Worm (Caenorhabditis elegans): ENCODE measurements around the gene lat-1.

Gene lat-1

DNA sequence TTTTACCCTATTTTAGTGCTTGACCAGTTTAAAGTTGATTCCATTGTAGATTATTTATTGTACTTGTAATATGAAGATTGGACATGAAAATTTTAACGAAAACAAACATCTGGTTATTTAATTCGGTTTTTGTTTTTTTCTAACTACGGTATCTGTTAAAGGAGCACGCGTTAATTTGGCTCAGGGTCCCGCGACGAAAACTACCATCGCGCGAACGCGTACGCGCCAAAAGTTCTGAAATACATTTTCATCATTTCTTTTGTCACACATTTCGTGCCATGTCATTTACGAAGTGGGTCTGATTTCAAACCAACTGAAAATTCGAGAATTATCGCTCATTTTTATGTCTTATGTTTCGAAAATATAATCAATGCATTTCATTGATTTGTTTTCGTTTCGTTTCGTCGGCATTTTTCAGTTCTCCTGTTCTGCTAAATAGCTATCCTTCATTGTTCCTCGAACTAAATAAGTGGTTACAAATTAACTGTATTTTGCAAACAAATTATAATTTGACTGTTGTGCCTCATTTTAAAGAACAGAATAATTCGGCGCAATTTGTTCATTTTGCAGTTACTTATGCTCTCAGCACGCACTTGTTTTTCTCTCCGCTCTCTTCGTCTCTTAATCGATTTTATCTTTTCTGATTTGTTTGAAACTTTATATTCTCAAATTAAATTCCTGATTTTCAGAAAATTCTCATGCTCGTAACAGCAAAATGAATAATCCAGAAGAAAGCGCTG, 37.2 kb downstream of the lat-1 start, which contains the start of gene T21B10.3 (continued):
- TF ChIP-seq F44E2.7 (GFP tag; IDR thresholded peaks at IDR 0.05), result no peak
- no peak for TF ChIP-seq ceh-28 (tag; optimal IDR thresholded peaks at IDR 0.05)
- no peak for TF ChIP-seq jun-1 (tag; optimal IDR thresholded peaks at IDR 0.05)
- no peak for TF ChIP-seq ZK337.2 (GFP tag; IDR thresholded peaks at IDR 0.05)
- peak; percentile 75 for TF ChIP-seq tra-1 (GFP tag; IDR thresholded peaks at IDR 0.05)
- no peak for TF ChIP-seq ces-1 (GFP tag; optimal IDR thresholded peaks at IDR 0.05)
- TF ChIP-seq madf-5 (GFP tag; IDR thresholded peaks at IDR 0.05), result 0 out of 4 replicates have a peak, but pooled peaks of 1 of the 2 experiments have one; percentile 62
- TF ChIP-seq lin-15B (tag; optimal IDR thresholded peaks at IDR 0.05), result no peak
- peak in 1 of 2 experiments; percentile 66 for TF ChIP-seq lsy-2 (tag; optimal IDR thresholded peaks at IDR 0.05)
- TF ChIP-seq D1046.2 (GFP tag; IDR thresholded peaks at IDR 0.05), result 0 out of 2 replicates have a peak, but pooled peaks have one; percentile 61
- TF ChIP-seq dmd-9 (GFP tag; IDR thresholded peaks at IDR 0.05), result no peak
- no peak for TF ChIP-seq pqm-1 (tag; optimal IDR thresholded peaks at IDR 0.05)
- TF ChIP-seq vab-7 (GFP tag; IDR thresholded peaks at IDR 0.05), result peak; percentile 54; the same call in 1 of the 2 replicates
- peak; percentile 61; the same call in 1 of the 2 replicates for TF ChIP-seq pha-4 (GFP tag; IDR thresholded peaks at IDR 0.05)
- no peak for TF ChIP-seq pha-4 (tag; optimal IDR thresholded peaks at IDR 0.05)
- no peak for TF ChIP-seq F37D6.2 (tag; optimal IDR thresholded peaks at IDR 0.05)
- no peak for TF ChIP-seq ceh-82 (tag; optimal IDR thresholded peaks at IDR 0.05)
- no peak for TF ChIP-seq attf-4 (tag; optimal IDR thresholded peaks at IDR 0.05)
- TF ChIP-seq fos-1 (tag; optimal IDR thresholded peaks at IDR 0.05), result no peak
- peak; percentile 20 for TF ChIP-seq hlh-11 (tag; optimal IDR thresholded peaks at IDR 0.05)
- TF ChIP-seq aly-2 (tag; optimal IDR thresholded peaks at IDR 0.05), result no peak
- TF ChIP-seq lir-3 (tag; optimal IDR thresholded peaks at IDR 0.05), result no peak
- no peak for TF ChIP-seq lin-29 (GFP tag; IDR thresholded peaks at IDR 0.05)
- TF ChIP-seq nhr-11 (tag; optimal IDR thresholded peaks at IDR 0.05), result no peak
- no peak for TF ChIP-seq spr-1 (tag; optimal IDR thresholded peaks at IDR 0.05)
- TF ChIP-seq R02D3.7 (tag; optimal IDR thresholded peaks at IDR 0.05), result no peak
- no peak for TF ChIP-seq rbr-2 (tag; optimal IDR thresholded peaks at IDR 0.05)
- TF ChIP-seq ceh-20 (GFP tag; IDR thresholded peaks at IDR 0.05), result peak; percentile 53; the same call in 1 of the 2 replicates
- TF ChIP-seq Y105C5A.15 (GFP tag; IDR thresholded peaks at IDR 0.05), result 0 out of 2 replicates have a peak, but pooled peaks have one; percentile 21
- no peak for TF ChIP-seq nhr-102 (tag; optimal IDR thresholded peaks at IDR 0.05)
- TF ChIP-seq nhr-41 (GFP tag; IDR thresholded peaks at IDR 0.05), result 0 out of 2 replicates have a peak, but pooled peaks have one; percentile 44
- peak; percentile 26 for TF ChIP-seq lin-13 (GFP tag; optimal IDR thresholded peaks at IDR 0.05)
- TF ChIP-seq set-16 (GFP tag; IDR thresholded peaks at IDR 0.05), result no peak
- no peak for TF ChIP-seq spr-3 (GFP tag; optimal IDR thresholded peaks at IDR 0.05)
- no peak for TF ChIP-seq unc-62 (GFP tag; optimal IDR thresholded peaks at IDR 0.05 in 1 of 2)
- TF ChIP-seq unc-62 (tag; optimal IDR thresholded peaks at IDR 0.05), result no peak
- TF ChIP-seq lin-39 (tag; optimal IDR thresholded peaks at IDR 0.05), result no peak
- TF ChIP-seq unc-39 (tag; optimal IDR thresholded peaks at IDR 0.05), result no peak
- TF ChIP-seq ZK546.5 (tag; optimal IDR thresholded peaks at IDR 0.05), result no peak
- peak; percentile 38 for TF ChIP-seq sdz-12 (GFP tag; optimal IDR thresholded peaks at IDR 0.05)
- peak; percentile 88 for TF ChIP-seq Y48G9A.11 (GFP tag; IDR thresholded peaks at IDR 0.05)
- TF ChIP-seq cey-2 (tag; optimal IDR thresholded peaks at IDR 0.05; ENCODE audit: borderline replicate concordance, insufficient read depth), result no peak
- peak; percentile 66 for TF ChIP-seq php-3 (GFP tag; IDR thresholded peaks at IDR 0.05)
- peak; percentile 89 for TF ChIP-seq ama-1 (optimal IDR thresholded peaks at IDR 0.05)
- peak; percentile 31; the same call in 1 of the 2 replicates for TF ChIP-seq madf-9 (GFP tag; conservative IDR thresholded peaks at IDR 0.05)
- TF ChIP-seq saeg-2 (GFP tag; IDR thresholded peaks at IDR 0.05), result no peak
- no peak for TF ChIP-seq Y5F2A.4 (GFP tag; optimal IDR thresholded peaks at IDR 0.05)
- TF ChIP-seq nhr-76 (tag; optimal IDR thresholded peaks at IDR 0.05), result no peak
- no peak for TF ChIP-seq zag-1 (tag; optimal IDR thresholded peaks at IDR 0.05)
- no peak for TF ChIP-seq daf-8 (GFP tag; IDR thresholded peaks at IDR 0.05)
- TF ChIP-seq daf-19 (GFP tag; conservative IDR thresholded peaks at IDR 0.05), result no peak
